Fruit fly (Drosophila melanogaster) whole organism, embryonic: ENCODE measurements around the gene twr.
A peak's percentile ranks its signal among the peaks of the same experiment; 100 is the strongest.

ENCODE experiments used
- Awh ChIP-seq: fragments of 200-800 bp; sonication (Bioruptor generic); IDR thresholded peaks from 2 replicates; pipeline ENCODE4, ENCODE4 v1.3.6; 2022; ENCODE audit warnings: missing biosample characterization, missing genetic modification characterization
- BEAF-32 ChIP-seq: fragments of 200-800 bp; sonication (Bioruptor generic); optimal IDR thresholded peaks from 3 replicates; lab custom pipeline; 2017; ENCODE audit warnings: missing biosample characterization, missing genetic modification characterization, mild to moderate bottlenecking, moderate library complexity, missing genetic modification reagents
- Blimp-1 ChIP-seq: fragments of 200-800 bp; sonication (Bioruptor generic); optimal IDR thresholded peaks from 3 replicates; lab custom pipeline; 2018; ENCODE audit warnings: missing biosample characterization, missing genetic modification characterization, mild to moderate bottlenecking, moderate library complexity, missing genetic modification reagents
- CG10267 ChIP-seq: fragments of 200-800 bp; sonication (Bioruptor generic); optimal IDR thresholded peaks from 2 replicates; lab custom pipeline; 2018; ENCODE audit warnings: missing biosample characterization, mild to moderate bottlenecking, missing genetic modification characterization, moderate library complexity
- CG12391 ChIP-seq: fragments of 200-800 bp; sonication (Bioruptor generic); optimal IDR thresholded peaks from 3 replicates; lab custom pipeline; 2018; ENCODE audit warnings: missing biosample characterization, mild to moderate bottlenecking, missing genetic modification characterization, moderate library complexity
- CG12659 ChIP-seq: fragments of 200-800 bp; sonication (Bioruptor generic); optimal IDR thresholded peaks from 3 replicates; lab custom pipeline; 2017; ENCODE audit warnings: mild to moderate bottlenecking, missing biosample characterization, missing genetic modification reagents, missing genetic modification characterization
- CG12769 ChIP-seq: fragments of 200-800 bp; sonication (Bioruptor generic); optimal IDR thresholded peaks from 2 replicates; lab custom pipeline; 2019; ENCODE audit warnings: missing biosample characterization, mild to moderate bottlenecking, missing genetic modification characterization, moderate library complexity
- CG14965 ChIP-seq: fragments of 200-800 bp; sonication (Bioruptor generic); optimal IDR thresholded peaks from 2 replicates; lab custom pipeline; 2016; ENCODE audit warnings: missing biosample characterization, missing genetic modification characterization, borderline replicate concordance
- CG16779 ChIP-seq: fragments of 200-800 bp; sonication (Bioruptor generic); IDR thresholded peaks from 2 replicates; pipeline ENCODE4 v1.3.6; 2022; ENCODE audit warnings: missing biosample characterization, missing genetic modification characterization
- CG17186 ChIP-seq: fragments of 200-800 bp; sonication (Bioruptor generic); optimal IDR thresholded peaks from 3 replicates; lab custom pipeline; 2017; ENCODE audit warnings: missing biosample characterization, missing genetic modification reagents, missing genetic modification characterization
- CG2116 ChIP-seq: fragments of 200-800 bp; sonication (Bioruptor generic); optimal IDR thresholded peaks from 3 replicates; lab custom pipeline; 2018; ENCODE audit warnings: missing biosample characterization, mild to moderate bottlenecking, missing genetic modification characterization
- CG2678 ChIP-seq: fragments of 200-800 bp; sonication (Bioruptor generic); optimal IDR thresholded peaks from 3 replicates; lab custom pipeline; 2019; ENCODE audit warnings: missing biosample characterization, mild to moderate bottlenecking, missing genetic modification characterization, moderate library complexity
- CG3407 ChIP-seq: fragments of 200-800 bp; sonication (Bioruptor generic); optimal IDR thresholded peaks from 2 replicates; lab custom pipeline; 2018; ENCODE audit warnings: missing biosample characterization, mild to moderate bottlenecking, missing genetic modification characterization
- CG34224 ChIP-seq: fragments of 200-800 bp; sonication (Bioruptor generic); IDR thresholded peaks from 3 replicates; pipeline ENCODE4 v1.3.6; 2022; ENCODE audit warnings: missing biosample characterization, missing genetic modification characterization; ENCODE audit not compliant: partially characterized antibody
- CG5953 ChIP-seq: fragments of 200-800 bp; sonication (Bioruptor generic); IDR thresholded peaks from 2 replicates; pipeline ENCODE4 v1.3.6; 2022; ENCODE audit warnings: missing biosample characterization, missing genetic modification characterization
- CG6254 ChIP-seq: fragments of 200-800 bp; sonication (Bioruptor generic); optimal IDR thresholded peaks from 3 replicates; lab custom pipeline; 2017; ENCODE audit warnings: mild to moderate bottlenecking, missing biosample characterization, missing genetic modification reagents, missing genetic modification characterization
- CG6791 ChIP-seq: fragments of 200-800 bp; sonication (Bioruptor generic); IDR thresholded peaks from 3 replicates; pipeline ENCODE4 v1.3.6; 2022; ENCODE audit warnings: missing biosample characterization, missing genetic modification characterization; ENCODE audit not compliant: partially characterized antibody
- CG7556 ChIP-seq: fragments of 200-800 bp; sonication (Bioruptor generic); optimal IDR thresholded peaks from 2 replicates; lab custom pipeline; 2017; ENCODE audit warnings: missing biosample characterization, mild to moderate bottlenecking, missing genetic modification characterization
- CG7987 ChIP-seq: fragments of 200-800 bp; sonication (Bioruptor generic); optimal IDR thresholded peaks from 2 replicates; lab custom pipeline; 2018; ENCODE audit warnings: missing biosample characterization, mild to moderate bottlenecking, missing genetic modification characterization, moderate library complexity
- E2f2 ChIP-seq: fragments of 200-800 bp; sonication (Bioruptor generic); IDR thresholded peaks from 2 replicates; pipeline ENCODE4 v1.3.6; 2022; ENCODE audit warnings: missing biosample characterization, missing genetic modification characterization
- HmgZ ChIP-seq: fragments of 200-800 bp; sonication (Bioruptor generic); optimal IDR thresholded peaks from 2 replicates; lab custom pipeline; 2018; ENCODE audit warnings: missing biosample characterization, mild to moderate bottlenecking, missing genetic modification characterization
- Jarid2 ChIP-seq: fragments of 200-800 bp; sonication (Bioruptor generic); optimal IDR thresholded peaks from 3 replicates; lab custom pipeline; 2017; ENCODE audit warnings: mild to moderate bottlenecking, missing biosample characterization, missing genetic modification reagents, missing genetic modification characterization
- MBD-R2 ChIP-seq: fragments of 200-800 bp; sonication (Bioruptor generic); IDR thresholded peaks from 2 replicates; pipeline ENCODE4 v1.3.6; 2022; ENCODE audit warnings: missing biosample characterization, missing genetic modification characterization
- MESR4 ChIP-seq: fragments of 200-800 bp; sonication (Bioruptor generic); optimal IDR thresholded peaks from 2 replicates; lab custom pipeline; 2018; ENCODE audit warnings: missing biosample characterization, mild to moderate bottlenecking, missing genetic modification characterization, moderate library complexity
- Mad ChIP-seq: fragments of 200-800 bp; sonication (Bioruptor generic); optimal IDR thresholded peaks from 2 replicates; lab custom pipeline; 2016; ENCODE audit warnings: missing biosample characterization, missing genetic modification characterization
- Nf-YA ChIP-seq: fragments of 200-800 bp; sonication (Bioruptor generic); IDR thresholded peaks from 2 replicates; pipeline ENCODE4 v1.3.6; 2022; ENCODE audit warnings: missing biosample characterization, missing genetic modification characterization
- Nf-YC ChIP-seq: fragments of 200-800 bp; optimal IDR thresholded peaks from 3 replicates; lab custom pipeline; 2019; ENCODE audit warnings: missing biosample characterization, mild to moderate bottlenecking, missing genetic modification characterization, moderate library complexity
- Six4 ChIP-seq: fragments of 200-800 bp; sonication (Bioruptor generic); optimal IDR thresholded peaks from 2 replicates; lab custom pipeline; 2016; ENCODE audit warnings: missing biosample characterization, missing genetic modification characterization
- Sox100B ChIP-seq: fragments of 200-800 bp; sonication (Bioruptor generic); optimal IDR thresholded peaks from 3 replicates; lab custom pipeline; 2018; ENCODE audit warnings: missing biosample characterization, mild to moderate bottlenecking, missing genetic modification characterization
- Usf ChIP-seq: fragments of 200-800 bp; sonication (Bioruptor generic); optimal IDR thresholded peaks from 2 replicates; lab custom pipeline; 2017; ENCODE audit warnings: missing genotype, missing biosample characterization, missing genetic modification characterization
- Vsx1 ChIP-seq: fragments of 200-800 bp; sonication (Bioruptor generic); optimal IDR thresholded peaks from 2 replicates; lab custom pipeline; 2017; ENCODE audit warnings: missing biosample characterization, mild to moderate bottlenecking, missing genetic modification characterization, missing genetic modification reagents
- Xrp1 ChIP-seq: fragments of 200-800 bp; sonication (Bioruptor generic); IDR thresholded peaks from 2 replicates; pipeline ENCODE4 v1.3.6; 2022; ENCODE audit warnings: missing biosample characterization, missing genetic modification characterization
- cas ChIP-seq: fragments of 200-800 bp; sonication (Bioruptor generic); IDR thresholded peaks from 2 replicates; pipeline ENCODE4 v1.3.6; 2022; ENCODE audit warnings: missing biosample characterization, missing genetic modification characterization
- chn ChIP-seq: fragments of 200-800 bp; sonication (Bioruptor generic); optimal IDR thresholded peaks from 2 replicates; lab custom pipeline; 2016; ENCODE audit warnings: missing biosample characterization, missing genetic modification characterization
- crol ChIP-seq: fragments of 200-800 bp; sonication (Bioruptor generic); IDR thresholded peaks from 2 replicates; pipeline ENCODE4 v1.3.6; 2022; ENCODE audit warnings: missing biosample characterization, missing genetic modification characterization
- disco-r ChIP-seq: fragments of 200-800 bp; sonication (Bioruptor generic); optimal IDR thresholded peaks from 2 replicates; lab custom pipeline; 2016; ENCODE audit warnings: missing biosample characterization, missing genetic modification characterization
- eyg ChIP-seq: fragments of 200-800 bp; sonication (Bioruptor generic); optimal IDR thresholded peaks from 3 replicates; lab custom pipeline; 2016; ENCODE audit warnings: missing biosample characterization, missing genetic modification characterization
- fd96Cb ChIP-seq: fragments of 200-800 bp; sonication (Bioruptor generic); optimal IDR thresholded peaks from 2 replicates; lab custom pipeline; 2018; ENCODE audit warnings: missing biosample characterization, mild to moderate bottlenecking, missing genetic modification characterization, moderate library complexity
- gcm2 ChIP-seq: fragments of 200-800 bp; sonication (Bioruptor generic); optimal IDR thresholded peaks from 2 replicates; lab custom pipeline; 2016; ENCODE audit warnings: missing biosample characterization, missing genetic modification characterization
- h ChIP-seq: fragments of >200 bp; optimal IDR thresholded peaks from 2 replicates; lab custom pipeline; 2017
- lmd ChIP-seq: fragments of 200-800 bp; sonication (Bioruptor generic); IDR thresholded peaks from 2 replicates; pipeline ENCODE4 v1.3.6; 2022; ENCODE audit warnings: missing biosample characterization, missing genetic modification characterization
- maf-S ChIP-seq: fragments of 200-800 bp; sonication (Bioruptor generic); optimal IDR thresholded peaks from 2 replicates; lab custom pipeline; 2016; ENCODE audit warnings: missing biosample characterization, missing genetic modification characterization
- nerfin-2 ChIP-seq: fragments of 200-800 bp; sonication (Bioruptor generic); IDR thresholded peaks from 2 replicates; pipeline ENCODE4 v1.3.6; 2022; ENCODE audit warnings: missing biosample characterization, missing genetic modification characterization; ENCODE audit not compliant: partially characterized antibody
- pho ChIP-seq: fragments of 200-800 bp; sonication (Bioruptor generic); optimal IDR thresholded peaks from 2 replicates; lab custom pipeline; 2016; ENCODE audit warnings: missing biosample characterization, missing genetic modification characterization
- pros ChIP-seq: fragments of 200-800 bp; sonication (Bioruptor generic); optimal IDR thresholded peaks from 3 replicates; lab custom pipeline; 2019; ENCODE audit warnings: missing biosample characterization, mild to moderate bottlenecking, missing genetic modification characterization, moderate library complexity
- row ChIP-seq: fragments of 200-800 bp; sonication (Bioruptor generic); IDR thresholded peaks from 3 replicates; pipeline ENCODE4 v1.3.6; 2022; ENCODE audit warnings: missing biosample characterization, missing genetic modification characterization
- slbo ChIP-seq: fragments of 200-800 bp; sonication (Bioruptor generic); IDR thresholded peaks from 2 replicates; pipeline ENCODE4 v1.3.6; 2022; ENCODE audit warnings: missing biosample characterization, missing genetic modification characterization
- so ChIP-seq: fragments of 200-800 bp; sonication (Bioruptor generic); IDR thresholded peaks from 3 replicates; pipeline ENCODE4 v1.3.6; 2022; ENCODE audit warnings: missing biosample characterization, missing genetic modification characterization
- sqz ChIP-seq: fragments of 200-800 bp; sonication (Bioruptor generic); optimal IDR thresholded peaks from 3 replicates; lab custom pipeline; 2018; ENCODE audit warnings: missing biosample characterization, mild to moderate bottlenecking, missing genetic modification characterization
- tin ChIP-seq: fragments of 200-800 bp; sonication (Bioruptor generic); optimal IDR thresholded peaks from 3 replicates; lab custom pipeline; 2016; ENCODE audit warnings: missing biosample characterization, missing genetic modification characterization
- vnd ChIP-seq: fragments of 200-800 bp; sonication (Bioruptor generic); IDR thresholded peaks from 3 replicates; pipeline ENCODE4 v1.3.6; 2022; ENCODE audit warnings: missing biosample characterization, missing genetic modification characterization; ENCODE audit not compliant: partially characterized antibody
- wdn ChIP-seq: fragments of 200-800 bp; sonication (Bioruptor generic); IDR thresholded peaks from 2 replicates; pipeline ENCODE4 v1.3.6; 2022; ENCODE audit warnings: missing biosample characterization, missing genetic modification characterization

twr gene

DNA sequence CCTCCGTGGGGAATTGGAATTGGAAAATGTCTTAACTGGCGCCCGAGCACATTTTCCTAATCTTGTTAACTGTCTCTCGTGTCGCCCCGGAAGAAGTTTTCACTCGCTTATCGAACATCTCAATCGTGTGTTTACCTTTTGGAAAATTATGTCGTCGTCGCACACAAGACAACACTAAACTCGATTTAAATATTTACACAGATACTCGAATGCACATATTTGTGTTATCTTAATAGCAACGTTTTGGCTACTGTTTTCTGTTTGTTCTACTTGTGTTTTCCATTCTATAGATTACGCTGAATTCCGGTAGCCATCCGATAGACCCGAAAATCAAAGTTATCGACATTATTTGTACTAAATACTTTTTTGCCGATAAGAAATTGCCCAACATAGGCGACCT is 9.6 kb downstream of the twr start (continued):
- TF ChIP-seq Vsx1 (GFP tag; lab: Kevin White, UChicago) (peak; percentile 54), CG7556 (peak; percentile 36), Awh (GFP tag; lab: Robert Waterston, UW) (0 out of 2 replicates have a peak, but pooled peaks have one; percentile 6), pros (no peak), CG3407 (GFP tag; lab: Kevin White, UChicago) (peak; percentile 48), E2f2 (GFP tag; lab: Robert Waterston, UW) (no peak), slbo (GFP tag; lab: Robert Waterston, UW) (no peak), CG34224 (GFP tag; lab: Robert Waterston, UW) (no peak), MBD-R2 (GFP tag; lab: Robert Waterston, UW) (no peak), Blimp-1 (GFP tag; lab: Kevin White, UChicago) (peak; percentile 43), CG6791 (GFP tag; lab: Robert Waterston, UW) (no peak), maf-S (no peak), CG10267 (tag; lab: Kevin White, UChicago) (peak; percentile 26), Nf-YA (no peak), Mad (no peak), cas (GFP tag; lab: Robert Waterston, UW) (no peak), h (lab: Kevin White, UChicago) (no peak), CG2678 (tag; lab: Kevin White, UChicago) (peak; percentile 39), HmgZ (tag; lab: Kevin White, UChicago) (no peak), Sox100B (GFP tag; lab: Kevin White, UChicago) (peak; percentile 20), disco-r (GFP tag; lab: Kevin White, UChicago) (no peak), CG2116 (GFP tag; lab: Kevin White, UChicago) (peak; percentile 37), wdn (no peak), fd96Cb (tag; lab: Kevin White, UChicago) (no peak), Usf (GFP tag; lab: Kevin White, UChicago) (no peak), CG5953 (GFP tag; lab: Robert Waterston, UW) (no peak), pho (GFP tag; lab: Kevin White, UChicago) (no peak), CG12769 (tag; lab: Kevin White, UChicago) (no peak), Jarid2 (no peak), CG7987 (GFP tag; lab: Kevin White, UChicago) (peak; percentile 54), row (no peak), CG12391 (tag; lab: Kevin White, UChicago) (peak; percentile 36), MESR4 (GFP tag; lab: Kevin White, UChicago) (no peak), so (GFP tag; lab: Robert Waterston, UW) (no peak), Nf-YC (tag; lab: Kevin White, UChicago) (no peak), Xrp1 (peak; percentile 69), BEAF-32 (no peak), CG17186 (GFP tag; lab: Kevin White, UChicago) (no peak), gcm2 (no peak), CG16779 (GFP tag; lab: Robert Waterston, UW) (no peak), sqz (GFP tag; lab: Kevin White, UChicago) (no peak), lmd (GFP tag; lab: Robert Waterston, UW) (no peak), tin (GFP tag; lab: Kevin White, UChicago) (no peak), CG12659 (no peak), CG14965 (GFP tag; lab: Kevin White, UChicago) (no peak), chn (GFP tag; lab: Kevin White, UChicago) (no peak), crol (GFP tag; lab: Robert Waterston, UW) (no peak), Six4 (GFP tag; lab: Kevin White, UChicago) (no peak), vnd (GFP tag; lab: Robert Waterston, UW) (no peak), nerfin-2 (GFP tag; lab: Robert Waterston, UW) (no peak), CG6254 (GFP tag; lab: Kevin White, UChicago) (peak; percentile 32), eyg (GFP tag; lab: Kevin White, UChicago) (no peak)
